Worm (Caenorhabditis elegans) whole organism, L4/young adult: ENCODE results near the gene ins-5.

ENCODE experiments used
- dao-5 ChIP-seq: sonication (generic microtip); optimal IDR thresholded peaks from 2 replicates; lab custom pipeline; 2016; ENCODE audit warnings: missing genotype, missing genetic modification characterization, moderate library complexity, missing compliant biosample characterization
- him-1 ChIP-seq: sonication (generic microtip); optimal IDR thresholded peaks from 2 replicates; lab custom pipeline; 2016; ENCODE audit warnings: missing genotype, missing genetic modification reagents, missing genetic modification characterization, missing compliant biosample characterization

- TF ChIP-seq dao-5 (tag; lab: Kevin White, UChicago) = no peak
- TF ChIP-seq him-1 (tag; lab: Kevin White, UChicago) = no peak
Measured at ce11 chrII:6016410-6016809, 19.1 kb downstream of the ins-5 start, which contains the start of gene ZK84.5.
